Fruit fly (Drosophila melanogaster) whole organism, pupa: Measurements from ENCODE around the gene CG13060.

Experiments used
- CG10348 ChIP-seq: fragments of 200-800 bp; sonication (Bioruptor generic); IDR thresholded peaks from 2 replicates; pipeline ENCODE4 v1.3.6; 2022; ENCODE audit warnings: missing biosample characterization, missing genetic modification characterization
- CG12605 ChIP-seq: fragments of 200-800 bp; sonication (Bioruptor generic); IDR thresholded peaks from 2 replicates; pipeline ENCODE4 v1.3.6; 2022; ENCODE audit warnings: missing biosample characterization, missing genetic modification characterization
- CG13204 ChIP-seq: fragments of 200-800 bp; sonication (Bioruptor generic); optimal IDR thresholded peaks from 2 replicates; lab custom pipeline; 2018; ENCODE audit warnings: missing biosample characterization, mild to moderate bottlenecking, missing genetic modification characterization, moderate library complexity
- CG14655 ChIP-seq: fragments of 200-800 bp; sonication (Bioruptor generic); optimal IDR thresholded peaks from 3 replicates; lab custom pipeline; 2017; ENCODE audit warnings: mild to moderate bottlenecking, missing biosample characterization, missing genetic modification reagents, missing genetic modification characterization
- CG15710 ChIP-seq: fragments of 200-800 bp; sonication (Bioruptor generic); optimal IDR thresholded peaks from 2 replicates; lab custom pipeline; 2018; ENCODE audit warnings: missing biosample characterization, mild to moderate bottlenecking, missing genetic modification characterization, moderate library complexity
- CG17806 ChIP-seq: fragments of 200-800 bp; sonication (Bioruptor generic); optimal IDR thresholded peaks from 2 replicates; lab custom pipeline; 2018; ENCODE audit warnings: missing biosample characterization, mild to moderate bottlenecking, missing genetic modification characterization, moderate library complexity
- CG32121 ChIP-seq: fragments of 200-800 bp; sonication (Bioruptor generic); IDR thresholded peaks from 2 replicates; pipeline ENCODE4 v1.3.6; 2022; ENCODE audit warnings: missing biosample characterization, missing genetic modification characterization
- CG34367 ChIP-seq: fragments of 200-800 bp; sonication (Bioruptor generic); optimal IDR thresholded peaks from 2 replicates; lab custom pipeline; 2018; ENCODE audit warnings: missing biosample characterization, mild to moderate bottlenecking, missing genetic modification characterization
- CG4496 ChIP-seq: fragments of 200-800 bp; sonication (Bioruptor generic); IDR thresholded peaks from 3 replicates; pipeline ENCODE4 v1.3.6; 2022; ENCODE audit warnings: missing biosample characterization, missing genetic modification characterization
- CG8159 ChIP-seq: fragments of 200-800 bp; sonication (Bioruptor generic); optimal IDR thresholded peaks from 3 replicates; lab custom pipeline; 2018; ENCODE audit warnings: missing biosample characterization, mild to moderate bottlenecking, missing genetic modification characterization, moderate library complexity
- CG8301 ChIP-seq: fragments of 200-800 bp; sonication (Bioruptor generic); optimal IDR thresholded peaks from 2 replicates; lab custom pipeline; 2018; ENCODE audit warnings: missing biosample characterization, mild to moderate bottlenecking, missing genetic modification characterization
- CG9948 ChIP-seq: fragments of 200-800 bp; sonication (Bioruptor generic); optimal IDR thresholded peaks from 2 replicates; lab custom pipeline; 2018; ENCODE audit warnings: missing biosample characterization, mild to moderate bottlenecking, missing genetic modification characterization, moderate library complexity
- D1 ChIP-seq: fragments of 200-800 bp; sonication (Bioruptor generic); optimal IDR thresholded peaks from 2 replicates; lab custom pipeline; 2018; ENCODE audit warnings: missing biosample characterization, mild to moderate bottlenecking, missing genetic modification characterization, moderate library complexity
- EcR ChIP-seq: fragments of 200-800 bp; sonication (Bioruptor generic); optimal IDR thresholded peaks from 3 replicates; lab custom pipeline; 2019; ENCODE audit warnings: missing biosample characterization, missing genetic modification characterization, mild to moderate bottlenecking, moderate library complexity, missing genetic modification reagents
- Ets98B ChIP-seq: fragments of 200-800 bp; sonication (Bioruptor generic); IDR thresholded peaks from 2 replicates; pipeline ENCODE4 v1.3.6; 2022; ENCODE audit warnings: missing biosample characterization, missing genetic modification characterization
- Pif1A ChIP-seq: fragments of 200-800 bp; sonication (Bioruptor generic); optimal IDR thresholded peaks from 3 replicates; lab custom pipeline; 2016; ENCODE audit warnings: missing biosample characterization, missing genetic modification characterization
- Pif1B ChIP-seq: fragments of 200-800 bp; sonication (Bioruptor generic); optimal IDR thresholded peaks from 3 replicates; lab custom pipeline; 2016; ENCODE audit warnings: missing biosample characterization, missing genetic modification characterization
- Snoo ChIP-seq: fragments of 200-800 bp; sonication (Bioruptor generic); optimal IDR thresholded peaks from 3 replicates; lab custom pipeline; 2017; ENCODE audit warnings: missing biosample characterization, mild to moderate bottlenecking, missing genetic modification characterization, inconsistent platforms
- fd96Ca ChIP-seq: fragments of 200-800 bp; sonication (Bioruptor generic); IDR thresholded peaks from 3 replicates; pipeline ENCODE4 v1.3.6; 2022; ENCODE audit warnings: missing biosample characterization, missing genetic modification characterization
- gl ChIP-seq: fragments of 200-800 bp; sonication (Bioruptor generic); optimal IDR thresholded peaks from 2 replicates; lab custom pipeline; 2018; ENCODE audit warnings: missing biosample characterization, mild to moderate bottlenecking, missing genetic modification characterization
- rn ChIP-seq: fragments of 200-800 bp; sonication (Bioruptor generic); IDR thresholded peaks from 2 replicates; pipeline ENCODE4 v1.3.6; 2022; ENCODE audit warnings: missing biosample characterization, missing genetic modification characterization

Gene CG13060

dm6 chr3L:16319399-16319906 lies at the start of gene CG13060, which contains the start of gene CG13041:
CG13060 (plus strand) TSS chr3L:16319856.
CG13041 (minus strand) TSS chr3L:16319526.
- TF ChIP-seq CG17806 (tag; lab: Kevin White, UChicago) = no peak
- no peak for TF ChIP-seq CG8301 (tag; lab: Kevin White, UChicago)
- TF ChIP-seq CG13204 = no peak
- TF ChIP-seq, all 21 proteins: peak for 0

- TF ChIP-seq CG8301 (tag; lab: Kevin White, UChicago) (no peak), CG14655 (GFP tag; lab: Kevin White, UChicago) (no peak), gl (tag; lab: Kevin White, UChicago) (no peak), rn (GFP tag; lab: Robert Waterston, UW) (no peak), CG9948 (tag; lab: Kevin White, UChicago) (no peak), CG12605 (GFP tag; lab: Robert Waterston, UW) (no peak), fd96Ca (GFP tag; lab: Robert Waterston, UW) (no peak), CG4496 (GFP tag; lab: Robert Waterston, UW) (no peak), Pif1B (GFP tag; lab: Kevin White, UChicago) (no peak), Snoo (tag; lab: Kevin White, UChicago) (no peak), Ets98B (GFP tag; lab: Robert Waterston, UW) (no peak), CG32121 (GFP tag; lab: Robert Waterston, UW) (no peak), CG10348 (GFP tag; lab: Robert Waterston, UW) (no peak), CG17806 (tag; lab: Kevin White, UChicago) (no peak), D1 (tag; lab: Kevin White, UChicago) (no peak), CG13204 (no peak), EcR (no peak)
- TF ChIP-seq, all 21 proteins: peak for 0
These were observed 48.8 kb upstream of the CG13060 start, which contains the start of the genes CG34248 and CG13067 for dm6 chr3L:16270802-16271332. CG34248 (minus strand) TSS chr3L:16270902. CG13067 (plus strand) TSS chr3L:16271282.

dm6 chr3L:16272338-16272959 lies 47.2 kb upstream of the CG13060 start, which contains the start of gene CG13066:
CG13066 (plus strand) TSS chr3L:16272909.
- TF ChIP-seq EcR = peak; percentile 13
- TF ChIP-seq CG34367 (tag; lab: Kevin White, UChicago) = no peak

dm6 chr3L:16275391-16276017 lies 44.2 kb upstream of the CG13060 start:
- TF ChIP-seq CG10348 (GFP tag; lab: Robert Waterston, UW) (no peak), gl (tag; lab: Kevin White, UChicago) (no peak), CG12605 (GFP tag; lab: Robert Waterston, UW) (no peak), CG17806 (tag; lab: Kevin White, UChicago) (peak; percentile 39), Pif1A (no peak), Snoo (tag; lab: Kevin White, UChicago) (no peak), CG14655 (GFP tag; lab: Kevin White, UChicago) (peak; percentile 41), CG15710 (tag; lab: Kevin White, UChicago) (peak; percentile 41), EcR (peak; percentile 75), CG8159 (tag; lab: Kevin White, UChicago) (peak; percentile 63), CG4496 (GFP tag; lab: Robert Waterston, UW) (no peak), CG9948 (tag; lab: Kevin White, UChicago) (peak; percentile 49), Pif1B (GFP tag; lab: Kevin White, UChicago) (no peak), CG8301 (tag; lab: Kevin White, UChicago) (no peak), CG34367 (tag; lab: Kevin White, UChicago) (peak; percentile 20)

- TF ChIP-seq fd96Ca (GFP tag; lab: Robert Waterston, UW) (no peak), CG12605 (GFP tag; lab: Robert Waterston, UW) (no peak), CG34367 (tag; lab: Kevin White, UChicago) (no peak), Ets98B (GFP tag; lab: Robert Waterston, UW) (no peak), CG4496 (GFP tag; lab: Robert Waterston, UW) (no peak), CG8301 (tag; lab: Kevin White, UChicago) (no peak), CG17806 (tag; lab: Kevin White, UChicago) (no peak), CG15710 (tag; lab: Kevin White, UChicago) (no peak), CG32121 (GFP tag; lab: Robert Waterston, UW) (no peak), Snoo (tag; lab: Kevin White, UChicago) (no peak), gl (tag; lab: Kevin White, UChicago) (no peak), CG10348 (GFP tag; lab: Robert Waterston, UW) (no peak), rn (GFP tag; lab: Robert Waterston, UW) (no peak), Pif1B (GFP tag; lab: Kevin White, UChicago) (no peak), CG8159 (tag; lab: Kevin White, UChicago) (no peak), CG14655 (GFP tag; lab: Kevin White, UChicago) (no peak), CG13204 (no peak)
- TF ChIP-seq, all 21 proteins: peak for 0
These were observed 42.5 kb upstream of the CG13060 start, which contains the start of gene CG13065 for dm6 chr3L:16277135-16277534. CG13065 (plus strand) TSS chr3L:16277435.
